Worm (Caenorhabditis elegans) whole organism, late embryonic: ENCODE data around the gene drn-1.

Experiments used
- ceh-2 ChIP-seq: sonication (generic microtip); optimal IDR thresholded peaks from 2 replicates; lab custom pipeline; 2016; ENCODE audit warnings: missing genotype, missing genetic modification characterization, missing compliant biosample characterization
- ceh-6 ChIP-seq: fragments of 200-800 bp; sonication (Bioruptor generic); optimal IDR thresholded peaks from 2 replicates; lab custom pipeline; 2018; ENCODE audit warnings: mild to moderate bottlenecking, missing genetic modification characterization, missing compliant biosample characterization
- dmd-4 ChIP-seq: sonication (generic microtip); optimal IDR thresholded peaks from 2 replicates; lab custom pipeline; 2016; ENCODE audit warnings: borderline replicate concordance, missing genetic modification characterization, missing compliant biosample characterization
- fkh-6 ChIP-seq: sonication (generic microtip); optimal IDR thresholded peaks from 2 replicates; lab custom pipeline; 2016; ENCODE audit warnings: missing genetic modification characterization, missing compliant biosample characterization
- hlh-15 ChIP-seq: sonication (generic microtip); optimal IDR thresholded peaks from 2 replicates; lab custom pipeline; 2016; ENCODE audit warnings: missing genetic modification characterization, missing compliant biosample characterization
- mec-3 ChIP-seq: sonication (generic microtip); optimal IDR thresholded peaks from 2 replicates; lab custom pipeline; 2016; ENCODE audit warnings: borderline replicate concordance, missing genetic modification characterization, missing compliant biosample characterization
- nhr-11 ChIP-seq: fragments of 150-350 bp; optimal IDR thresholded peaks from 2 replicates; lab custom pipeline; 2014; ENCODE audit warnings: missing biosample characterization, missing genetic modification characterization
- pat-9 ChIP-seq: fragments of 200-800 bp; sonication (Bioruptor generic); optimal IDR thresholded peaks from 2 replicates; lab custom pipeline; 2018; ENCODE audit warnings: mild to moderate bottlenecking, missing genetic modification characterization, moderate library complexity, missing compliant biosample characterization
- pqm-1 ChIP-seq: sonication (generic microtip); optimal IDR thresholded peaks from 2 replicates; lab custom pipeline; 2016; ENCODE audit warnings: missing genetic modification characterization, missing compliant biosample characterization
- ref-2 ChIP-seq: sonication (generic microtip); optimal IDR thresholded peaks from 2 replicates; lab custom pipeline; 2016; ENCODE audit warnings: missing genetic modification characterization, missing compliant biosample characterization
- sox-4 ChIP-seq: sonication (generic microtip); optimal IDR thresholded peaks from 2 replicates; lab custom pipeline; 2017; ENCODE audit warnings: mild to moderate bottlenecking, missing genetic modification characterization, inconsistent platforms, missing compliant biosample characterization
- unc-55 ChIP-seq: sonication (generic microtip); optimal IDR thresholded peaks from 2 replicates; lab custom pipeline; 2017; ENCODE audit warnings: missing biosample characterization, missing genetic modification reagents, missing genetic modification characterization

- no peak for TF ChIP-seq unc-55
- no peak for TF ChIP-seq dmd-4 (tag; lab: Kevin White, UChicago)
- TF ChIP-seq nhr-11, result no peak
- TF ChIP-seq pat-9 (tag; lab: Kevin White, UChicago), result no peak
- no peak for TF ChIP-seq pqm-1
- TF ChIP-seq ref-2, result no peak
- TF ChIP-seq sox-4 (tag; lab: Kevin White, UChicago), result no peak
- no peak for TF ChIP-seq hlh-15 (tag; lab: Kevin White, UChicago)
- TF ChIP-seq fkh-6, result no peak
- no peak for TF ChIP-seq mec-3 (tag; lab: Kevin White, UChicago)
- no peak for TF ChIP-seq ceh-6
- TF ChIP-seq ceh-2 (tag; lab: Kevin White, UChicago), result no peak
Measured at ce11 chrII:5276736-5277135, 5.1 kb upstream of the drn-1 start.
